Worm (Caenorhabditis elegans) whole organism, L3 larva: ENCODE measurements around the gene srbc-19.

Experiments
- R02D3.7 ChIP-seq: fragments of 150-350 bp; optimal IDR thresholded peaks from 2 replicates; lab custom pipeline; 2014; ENCODE audit warnings: missing biosample characterization, missing genetic modification characterization
- ZK546.5 ChIP-seq: sonication (generic microtip); optimal IDR thresholded peaks from 2 replicates; lab custom pipeline; 2017; ENCODE audit warnings: missing biosample characterization, missing genetic modification characterization
- aly-2 ChIP-seq: fragments of 150-350 bp; optimal IDR thresholded peaks from 2 replicates; lab custom pipeline; 2014; ENCODE audit warnings: missing biosample characterization, missing genetic modification characterization
- ama-1 ChIP-seq: fragments of 150-350 bp; optimal IDR thresholded peaks from 2 replicates; lab custom pipeline; 2018
- ceh-16 ChIP-seq: sonication (generic microtip); optimal IDR thresholded peaks from 2 replicates; lab custom pipeline; 2017; ENCODE audit warnings: missing biosample characterization, missing genetic modification characterization
- ceh-82 ChIP-seq: fragments of 150-350 bp; optimal IDR thresholded peaks from 2 replicates; lab custom pipeline; 2014; ENCODE audit warnings: missing biosample characterization, missing genetic modification characterization
- egl-27 ChIP-seq: sonication (generic microtip); optimal IDR thresholded peaks from 4 replicates; lab custom pipeline; 2017; ENCODE audit warnings: missing biosample characterization, missing genetic modification reagents, missing genetic modification characterization
- egl-5 ChIP-seq: fragments of 150-350 bp; optimal IDR thresholded peaks from 2 replicates; lab custom pipeline; 2017; ENCODE audit warnings: missing biosample characterization, missing genetic modification reagents, missing genetic modification characterization, inconsistent platforms
- elt-3 ChIP-seq, 3 experiments: fragments of 150-350 bp in 1 of 3; sonication (generic microtip) in 2 of 3; optimal IDR thresholded peaks; 2 replicates in 2 of 3; 4 replicates in 1 of 3; lab custom pipeline; 2014 to 2017; ENCODE audit warnings: missing biosample characterization in 3 of 3, missing genetic modification characterization in 3 of 3
- eor-1 ChIP-seq, 2 experiments: fragments of 150-350 bp; optimal IDR thresholded peaks; 2 replicates each; lab custom pipeline; 2014 to 2018; ENCODE audit warnings: missing biosample characterization in 2 of 2, missing genetic modification characterization in 2 of 2
- fkh-10 ChIP-seq: sonication (generic microtip); optimal IDR thresholded peaks from 2 replicates; lab custom pipeline; 2017; ENCODE audit warnings: missing biosample characterization, missing genetic modification reagents, missing genetic modification characterization
- fkh-2 ChIP-seq: fragments of 150-350 bp; optimal IDR thresholded peaks from 2 replicates; lab custom pipeline; 2014; ENCODE audit warnings: missing biosample characterization, missing genetic modification reagents, missing genetic modification characterization
- fos-1 ChIP-seq: fragments of 150-350 bp; optimal IDR thresholded peaks from 2 replicates; lab custom pipeline; 2014; ENCODE audit warnings: missing biosample characterization, missing genetic modification characterization
- hmg-11 ChIP-seq: sonication (generic microtip); optimal IDR thresholded peaks from 2 replicates; lab custom pipeline; 2016; ENCODE audit warnings: missing genetic modification characterization, missing compliant biosample characterization
- lin-15B ChIP-seq: fragments of 150-350 bp; optimal IDR thresholded peaks from 2 replicates; lab custom pipeline; 2014; ENCODE audit warnings: missing biosample characterization, missing genetic modification characterization
- lin-39 ChIP-seq: fragments of 150-350 bp; optimal IDR thresholded peaks from 2 replicates; lab custom pipeline; 2018; ENCODE audit warnings: missing biosample characterization, missing genetic modification reagents, missing genetic modification characterization
- mdl-1 ChIP-seq: fragments of 150-350 bp; optimal IDR thresholded peaks from 2 replicates; lab custom pipeline; 2014; ENCODE audit warnings: missing biosample characterization, missing genetic modification characterization
- mml-1 ChIP-seq: fragments of 150-350 bp; sonication (generic microtip); optimal IDR thresholded peaks from 3 replicates; lab custom pipeline; 2014; ENCODE audit warnings: missing biosample characterization, missing genetic modification characterization
- nhr-11 ChIP-seq: fragments of 150-350 bp; optimal IDR thresholded peaks from 2 replicates; lab custom pipeline; 2014; ENCODE audit warnings: missing biosample characterization, missing genetic modification characterization
- nhr-12 ChIP-seq: fragments of 150-350 bp; optimal IDR thresholded peaks from 2 replicates; lab custom pipeline; 2014; ENCODE audit warnings: missing biosample characterization, missing genetic modification characterization
- nhr-23 ChIP-seq: fragments of 150-350 bp; optimal IDR thresholded peaks from 2 replicates; lab custom pipeline; 2014; ENCODE audit warnings: missing biosample characterization, missing genetic modification reagents, missing genetic modification characterization
- nhr-237 ChIP-seq: fragments of 150-350 bp; optimal IDR thresholded peaks from 2 replicates; lab custom pipeline; 2014; ENCODE audit warnings: missing biosample characterization, missing genetic modification characterization
- nhr-25 ChIP-seq: sonication (generic microtip); optimal IDR thresholded peaks from 2 replicates; lab custom pipeline; 2017; ENCODE audit warnings: missing biosample characterization, missing genetic modification characterization
- nhr-28 ChIP-seq: fragments of 150-350 bp; optimal IDR thresholded peaks from 2 replicates; lab custom pipeline; 2014; ENCODE audit warnings: missing biosample characterization, missing genetic modification characterization
- nhr-67 ChIP-seq: fragments of 150-350 bp; optimal IDR thresholded peaks from 2 replicates; lab custom pipeline; 2014; ENCODE audit warnings: missing biosample characterization, missing genetic modification characterization
- nhr-76 ChIP-seq: fragments of 150-350 bp; sonication (generic microtip); optimal IDR thresholded peaks from 5 replicates; lab custom pipeline; 2014; ENCODE audit warnings: missing biosample characterization, missing genetic modification characterization
- pha-4 ChIP-seq: fragments of 150-350 bp; optimal IDR thresholded peaks from 2 replicates; lab custom pipeline; 2014; ENCODE audit warnings: missing biosample characterization, missing genetic modification reagents, missing genetic modification characterization
- pqm-1 ChIP-seq: fragments of 150-350 bp; optimal IDR thresholded peaks from 2 replicates; lab custom pipeline; 2017; ENCODE audit warnings: missing biosample characterization, missing genetic modification characterization, inconsistent platforms
- tbx-2 ChIP-seq: sonication (generic microtip); optimal IDR thresholded peaks from 2 replicates; lab custom pipeline; 2016; ENCODE audit warnings: mild to moderate bottlenecking, missing genetic modification characterization, missing compliant biosample characterization
- unc-39 ChIP-seq: sonication (generic microtip); optimal IDR thresholded peaks from 4 replicates; lab custom pipeline; 2017; ENCODE audit warnings: missing biosample characterization, missing genetic modification characterization
- unc-62 ChIP-seq: fragments of 150-350 bp; sonication (generic microtip); optimal IDR thresholded peaks from 4 replicates; lab custom pipeline; 2014; ENCODE audit warnings: missing biosample characterization, missing genetic modification reagents, missing genetic modification characterization
- zag-1 ChIP-seq: fragments of 150-350 bp; optimal IDR thresholded peaks from 2 replicates; lab custom pipeline; 2014; ENCODE audit warnings: missing biosample characterization, missing genetic modification characterization
- ztf-11 ChIP-seq: fragments of 150-350 bp; optimal IDR thresholded peaks from 2 replicates; lab custom pipeline; 2014; ENCODE audit warnings: missing biosample characterization, missing genetic modification characterization
- ztf-4 ChIP-seq: fragments of 150-350 bp; optimal IDR thresholded peaks from 2 replicates; lab custom pipeline; 2014; ENCODE audit warnings: missing biosample characterization, missing genetic modification characterization

The srbc-19 gene

DNA sequence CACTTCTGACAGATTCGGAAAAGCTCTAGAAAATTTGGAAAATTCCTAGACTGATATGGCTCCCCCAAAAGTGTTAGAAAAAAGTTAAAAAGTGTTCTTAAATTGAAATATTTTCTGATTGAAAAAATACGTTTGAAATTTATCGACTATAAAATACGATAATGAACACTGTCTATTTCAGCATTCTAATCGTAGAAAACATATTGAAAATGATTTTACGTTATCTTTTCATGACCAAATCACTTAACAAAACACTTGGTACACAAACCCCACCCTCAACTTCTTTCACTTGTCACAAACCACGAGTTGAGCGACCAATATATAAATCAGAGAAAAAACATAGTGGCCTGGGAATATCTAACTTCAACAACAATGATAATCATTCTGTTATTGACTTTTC, 12.6 kb upstream of the srbc-19 start, which contains the start of gene cyp-33C1:
TSS of gene cyp-33C1 (plus strand) at position 301 of the 400 bp plus-strand sequence.
- TF ChIP-seq fkh-10 (no peak), nhr-12 (no peak), eor-1 (tag; optimal IDR thresholded peaks at IDR 0.05; lab: Kevin White, UChicago) (no peak), ama-1 (no peak), ceh-82 (tag; lab: Kevin White, UChicago) (no peak), nhr-67 (no peak), R02D3.7 (tag; lab: Kevin White, UChicago) (no peak), aly-2 (no peak)
- TF ChIP-seq, all 47 proteins: peak for 0

DNA sequence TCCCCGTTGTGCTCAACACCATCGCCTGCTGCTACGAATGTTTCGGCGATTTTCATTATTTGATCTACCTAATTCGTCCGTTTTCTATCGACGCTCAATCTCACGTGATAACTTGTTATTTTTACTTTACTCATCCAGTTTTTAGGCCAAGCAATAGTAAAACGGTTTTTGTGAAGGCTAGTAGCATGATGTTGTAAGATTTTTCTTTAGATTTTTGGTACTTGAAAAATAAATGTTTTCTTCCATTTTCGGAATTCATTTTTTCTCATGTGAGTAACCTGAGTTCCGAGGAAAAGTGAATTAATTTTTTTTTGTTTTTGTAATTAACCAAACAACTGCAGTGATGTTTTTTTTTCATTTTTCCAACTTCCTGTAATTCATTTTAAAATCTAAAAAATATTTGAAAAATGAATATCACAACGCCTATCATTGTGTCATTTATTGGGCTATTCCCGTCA, 10.8 kb upstream of the srbc-19 start, which contains the start of gene srbc-17:
TSS of gene srbc-17 (plus strand) at position 408 of the 458 bp plus-strand sequence.
- TF ChIP-seq egl-5 (tag; lab: Kevin White, UChicago) (no peak), mdl-1 (tag; lab: Kevin White, UChicago) (no peak), fkh-10 (no peak), hmg-11 (tag; lab: Kevin White, UChicago) (no peak), ztf-11 (tag; lab: Kevin White, UChicago) (no peak), eor-1 (tag; optimal IDR thresholded peaks at IDR 0.05; lab: Kevin White, UChicago) (no peak)
- TF ChIP-seq, all 47 proteins: peak for 0

- TF ChIP-seq egl-27 (tag; lab: Kevin White, UChicago) (no peak), ceh-82 (tag; lab: Kevin White, UChicago) (no peak), nhr-76 (tag; lab: Kevin White, UChicago) (no peak), nhr-25 (tag; lab: Kevin White, UChicago) (no peak), unc-39 (tag; lab: Kevin White, UChicago) (no peak), nhr-67 (no peak), R02D3.7 (tag; lab: Kevin White, UChicago) (no peak), nhr-237 (tag; lab: Kevin White, UChicago) (no peak), egl-5 (tag; lab: Kevin White, UChicago) (no peak), unc-62 (GFP tag; lab: Kevin White, UChicago) (no peak), ztf-4 (tag; lab: Kevin White, UChicago) (no peak), mml-1 (tag; lab: Kevin White, UChicago) (no peak), tbx-2 (tag; lab: Kevin White, UChicago) (no peak), fkh-2 (tag; lab: Kevin White, UChicago) (no peak), zag-1 (tag; lab: Kevin White, UChicago) (no peak), ceh-16 (tag; lab: Kevin White, UChicago) (no peak), eor-1 (tag; optimal IDR thresholded peaks at IDR 0.05; lab: Kevin White, UChicago) (no peak)
Observed at ce11 chrV:2175242-2175641, 8.7 kb upstream of the srbc-19 start, which contains the start of gene C45H4.18. Gene C45H4.18, plus strand, starts transcription at chrV:2175542.

ce11 chrV:2174465-2174864, 7.9 kb upstream of the srbc-19 start:
- TF ChIP-seq elt-3 (tag; optimal IDR thresholded peaks at IDR 0.05; lab: Kevin White, UChicago) = no peak
- no peak for TF ChIP-seq ztf-4 (tag; lab: Kevin White, UChicago)
- no peak for TF ChIP-seq nhr-23 (tag; lab: Kevin White, UChicago)
- no peak for TF ChIP-seq hmg-11 (tag; lab: Kevin White, UChicago)
- no peak for TF ChIP-seq egl-27 (tag; lab: Kevin White, UChicago)
- no peak for TF ChIP-seq mdl-1 (tag; lab: Kevin White, UChicago)
- no peak for TF ChIP-seq aly-2
- TF ChIP-seq fos-1 (tag; lab: Kevin White, UChicago) = no peak
- TF ChIP-seq ama-1 = no peak
- no peak for TF ChIP-seq R02D3.7 (tag; lab: Kevin White, UChicago)
- TF ChIP-seq pha-4 = no peak
- TF ChIP-seq unc-62 (GFP tag; lab: Kevin White, UChicago) = no peak
- TF ChIP-seq nhr-28 (tag; lab: Kevin White, UChicago) = no peak
- TF ChIP-seq lin-39 (tag; lab: Kevin White, UChicago) = no peak
- no peak for TF ChIP-seq ZK546.5 (tag; lab: Kevin White, UChicago)
- TF ChIP-seq tbx-2 (tag; lab: Kevin White, UChicago) = no peak
- no peak for TF ChIP-seq pqm-1 (tag; lab: Kevin White, UChicago)
- no peak for TF ChIP-seq egl-5 (tag; lab: Kevin White, UChicago)
- TF ChIP-seq lin-15B (tag; lab: Kevin White, UChicago) = no peak

DNA sequence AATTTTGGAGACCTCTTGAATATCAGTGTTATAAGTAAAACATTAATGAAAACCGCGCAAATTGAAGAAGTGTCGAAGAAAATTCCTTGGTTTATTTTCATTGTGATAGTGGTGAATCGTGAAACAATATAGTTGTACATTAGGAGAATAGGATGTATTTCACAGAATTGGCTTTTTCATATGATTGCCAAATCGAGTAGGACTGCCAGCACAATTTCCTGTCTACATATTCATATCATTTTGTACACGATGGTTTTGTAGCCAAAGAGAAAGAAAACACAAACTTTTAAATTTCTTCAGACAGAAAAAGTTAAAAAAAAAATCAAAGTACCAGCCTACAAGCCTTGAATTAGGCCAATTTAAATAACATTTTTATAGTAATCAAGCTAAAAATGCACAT, 2.8 kb downstream of the srbc-19 start, which contains the start of gene str-255:
TSS of gene str-255 (minus strand) at position 101 of the 400 bp plus-strand sequence.
- TF ChIP-seq nhr-28 (tag; lab: Kevin White, UChicago) (no peak), egl-27 (tag; lab: Kevin White, UChicago) (no peak), unc-39 (tag; lab: Kevin White, UChicago) (no peak), fos-1 (tag; lab: Kevin White, UChicago) (no peak), ceh-16 (tag; lab: Kevin White, UChicago) (no peak), elt-3 (tag; optimal IDR thresholded peaks at IDR 0.05; lab: Kevin White, UChicago) (no peak), zag-1 (tag; lab: Kevin White, UChicago) (no peak), ztf-11 (tag; lab: Kevin White, UChicago) (no peak), nhr-11 (tag; lab: Kevin White, UChicago) (no peak)
